Fruit fly (Drosophila melanogaster): ENCODE measurements around the gene EndoU.

- TF ChIP-seq psq (optimal IDR thresholded peaks at IDR 0.05), result no peak
- TF ChIP-seq CG8478 (optimal IDR thresholded peaks at IDR 0.05), result no peak
- TF ChIP-seq Dll (optimal IDR thresholded peaks at IDR 0.05), result no peak
- TF ChIP-seq pan (optimal IDR thresholded peaks at IDR 0.05), result no peak
Measured at dm6 chr3R:15913231-15913630, 5.0 kb downstream of the EndoU start.

Data from whole organism.